Worm (Caenorhabditis elegans) whole organism, L4 larva: ENCODE data around the gene rpt-1.

Experiments
- ZK546.5 ChIP-seq, 2 experiments: sonication (generic microtip); optimal IDR thresholded peaks; 2 replicates each; lab custom pipeline; 2017; ENCODE audit warnings: missing biosample characterization in 2 of 2, missing genetic modification characterization in 2 of 2
- aly-2 ChIP-seq: sonication (generic microtip); optimal IDR thresholded peaks from 2 replicates; lab custom pipeline; 2018; ENCODE audit warnings: missing biosample characterization, missing genetic modification characterization
- hlh-30 ChIP-seq: sonication (generic microtip); optimal IDR thresholded peaks from 2 replicates; lab custom pipeline; 2017; ENCODE audit warnings: antibody characterized with exemption, mild to moderate bottlenecking, missing genetic modification characterization, missing compliant biosample characterization; ENCODE audit not compliant: insufficient read depth
- hmg-1.1 ChIP-seq: fragments of 200-800 bp; sonication (Bioruptor generic); IDR thresholded peaks from 2 replicates; pipeline ENCODE4 v1.3.6; 2022; ENCODE audit warnings: missing genetic modification reagents, missing genetic modification characterization, missing compliant biosample characterization
- lin-38 ChIP-seq: fragments of 200-800 bp; sonication (Bioruptor generic); IDR thresholded peaks from 2 replicates; pipeline ENCODE4 v1.3.6; 2022; ENCODE audit warnings: missing genetic modification reagents, missing genetic modification characterization, missing compliant biosample characterization
- nhr-111 ChIP-seq: fragments of 200-800 bp; sonication (Bioruptor generic); optimal IDR thresholded peaks from 2 replicates; lab custom pipeline; 2018; ENCODE audit warnings: mild to moderate bottlenecking, missing genetic modification characterization, missing compliant biosample characterization
- ztf-11 ChIP-seq: fragments of 150-350 bp; optimal IDR thresholded peaks from 2 replicates; lab custom pipeline; 2014; ENCODE audit warnings: missing biosample characterization, missing genetic modification characterization

DNA sequence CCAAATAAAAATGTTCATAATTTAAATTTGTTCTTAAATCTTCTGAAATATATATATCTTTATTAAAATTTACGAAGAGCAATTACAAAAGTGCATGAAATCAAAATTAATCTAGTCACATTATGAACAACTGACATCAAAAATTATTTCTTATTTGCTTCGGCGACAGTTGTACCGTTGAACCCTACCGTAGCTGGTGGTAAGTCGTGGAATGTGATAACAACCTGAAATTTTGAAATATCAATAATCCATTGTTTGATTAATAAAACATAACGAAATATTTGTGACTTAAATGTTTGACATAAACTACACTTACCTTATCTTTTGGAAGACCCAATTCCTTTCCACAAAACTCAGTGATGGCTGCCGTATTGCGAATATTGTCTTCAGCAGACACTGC, 5.5 kb downstream of the rpt-1 start:
- no peak for TF ChIP-seq ztf-11
- no peak for TF ChIP-seq aly-2
- no peak for TF ChIP-seq hmg-1.1 (GFP tag; lab: Robert Waterston, UW)
- TF ChIP-seq ZK546.5 (tag; optimal IDR thresholded peaks at IDR 0.05; lab: Kevin White, UChicago) = no peak
- TF ChIP-seq lin-38 (GFP tag; lab: Robert Waterston, UW) = no peak
- no peak for TF ChIP-seq hlh-30 (tag; lab: Kevin White, UChicago)
- no peak for TF ChIP-seq nhr-111 (GFP tag; lab: Kevin White, UChicago)
